Fruit fly (Drosophila melanogaster) whole organism, embryonic: ENCODE measurements around the gene Ppi1.

Experiments used
- BtbVII ChIP-seq: fragments of 200-800 bp; sonication (Bioruptor generic); optimal IDR thresholded peaks from 3 replicates; lab custom pipeline; 2017; ENCODE audit warnings: missing biosample characterization, mild to moderate bottlenecking, missing genetic modification characterization
- CG1024 ChIP-seq: fragments of 200-800 bp; sonication (Bioruptor generic); IDR thresholded peaks from 2 replicates; pipeline ENCODE4 v1.3.6; 2022; ENCODE audit warnings: missing biosample characterization, missing genetic modification characterization
- CG12104 ChIP-seq: fragments of 200-800 bp; sonication (Bioruptor generic); optimal IDR thresholded peaks from 3 replicates; lab custom pipeline; 2016; ENCODE audit warnings: missing biosample characterization, missing genetic modification characterization
- CG15479 ChIP-seq: fragments of 200-800 bp; sonication (Bioruptor generic); optimal IDR thresholded peaks from 3 replicates; lab custom pipeline; 2019; ENCODE audit warnings: missing biosample characterization, mild to moderate bottlenecking, missing genetic modification characterization, moderate library complexity
- CG15514 ChIP-seq: fragments of 200-800 bp; sonication (Bioruptor generic); optimal IDR thresholded peaks from 3 replicates; lab custom pipeline; 2017; ENCODE audit warnings: missing biosample characterization, missing genetic modification characterization, mild to moderate bottlenecking, moderate library complexity, missing genetic modification reagents
- CG2199 ChIP-seq: fragments of 200-800 bp; sonication (Bioruptor generic); IDR thresholded peaks from 3 replicates; pipeline ENCODE4 v1.3.6; 2022; ENCODE audit warnings: missing biosample characterization, missing genetic modification characterization
- CG30403 ChIP-seq: fragments of 200-800 bp; sonication (Bioruptor generic); optimal IDR thresholded peaks from 3 replicates; lab custom pipeline; 2016; ENCODE audit warnings: missing biosample characterization, missing genetic modification characterization
- CG30431 ChIP-seq: fragments of 200-800 bp; sonication (Bioruptor generic); optimal IDR thresholded peaks from 2 replicates; lab custom pipeline; 2017; ENCODE audit warnings: missing biosample characterization, missing genetic modification characterization
- CG4360 ChIP-seq: fragments of 200-800 bp; sonication (Bioruptor generic); IDR thresholded peaks from 2 replicates; pipeline ENCODE4 v1.3.6; 2022; ENCODE audit warnings: missing biosample characterization, missing genetic modification characterization
- CG5180 ChIP-seq: fragments of 200-800 bp; sonication (Bioruptor generic); optimal IDR thresholded peaks from 3 replicates; lab custom pipeline; 2017; ENCODE audit warnings: missing biosample characterization, missing genetic modification characterization, mild to moderate bottlenecking, moderate library complexity, missing genetic modification reagents
- CG6791 ChIP-seq: fragments of 200-800 bp; sonication (Bioruptor generic); IDR thresholded peaks from 3 replicates; pipeline ENCODE4 v1.3.6; 2022; ENCODE audit warnings: missing biosample characterization, missing genetic modification characterization; ENCODE audit not compliant: partially characterized antibody
- CG9437 ChIP-seq: fragments of 200-800 bp; sonication (Bioruptor generic); optimal IDR thresholded peaks from 2 replicates; lab custom pipeline; 2018; ENCODE audit warnings: missing biosample characterization, mild to moderate bottlenecking, missing genetic modification characterization
- D19B ChIP-seq: fragments of 200-800 bp; sonication (Bioruptor generic); optimal IDR thresholded peaks from 2 replicates; lab custom pipeline; 2017; ENCODE audit warnings: missing biosample characterization, mild to moderate bottlenecking, missing genetic modification characterization
- Deaf1 ChIP-seq: fragments of 200-800 bp; optimal IDR thresholded peaks from 3 replicates; lab custom pipeline; 2019; ENCODE audit warnings: missing biosample characterization, mild to moderate bottlenecking, missing genetic modification characterization, moderate library complexity
- Dip2 ChIP-seq: fragments of 200-800 bp; sonication (Bioruptor generic); IDR thresholded peaks from 2 replicates; pipeline ENCODE4 v1.3.6; 2022; ENCODE audit warnings: missing biosample characterization, missing genetic modification characterization
- Dref ChIP-seq: fragments of 200-800 bp; sonication (Bioruptor generic); IDR thresholded peaks from 2 replicates; pipeline ENCODE4 v1.3.6; 2022; ENCODE audit warnings: missing biosample characterization, missing genetic modification characterization
- Elba2 ChIP-seq: fragments of 200-800 bp; sonication (Bioruptor generic); optimal IDR thresholded peaks from 3 replicates; lab custom pipeline; 2016; ENCODE audit warnings: missing biosample characterization, missing genetic modification characterization
- HmgD ChIP-seq: fragments of 200-800 bp; sonication (Bioruptor generic); optimal IDR thresholded peaks from 3 replicates; lab custom pipeline; 2016; ENCODE audit warnings: missing biosample characterization, missing genetic modification characterization
- Lpt ChIP-seq: fragments of >200 bp; optimal IDR thresholded peaks from 2 replicates; lab custom pipeline; 2018; ENCODE audit warnings: missing biosample characterization, missing genetic modification characterization
- MESR4 ChIP-seq: fragments of 200-800 bp; sonication (Bioruptor generic); optimal IDR thresholded peaks from 2 replicates; lab custom pipeline; 2018; ENCODE audit warnings: missing biosample characterization, mild to moderate bottlenecking, missing genetic modification characterization, moderate library complexity
- NFAT ChIP-seq: fragments of 200-800 bp; sonication (Bioruptor generic); IDR thresholded peaks from 2 replicates; pipeline ENCODE4 v1.3.6; 2022; ENCODE audit warnings: missing biosample characterization, missing genetic modification characterization
- Nf-YC ChIP-seq: fragments of 200-800 bp; optimal IDR thresholded peaks from 3 replicates; lab custom pipeline; 2019; ENCODE audit warnings: missing biosample characterization, mild to moderate bottlenecking, missing genetic modification characterization, moderate library complexity
- Pdp1 ChIP-seq, 2 experiments: fragments of 200-800 bp; sonication (Bioruptor generic); optimal IDR thresholded peaks; 3 replicates each; lab custom pipeline; 2016; ENCODE audit warnings: missing biosample characterization in 2 of 2, missing genetic modification characterization in 2 of 2, mild to moderate bottlenecking in 1 of 2, moderate library complexity in 1 of 2
- Rfx ChIP-seq: fragments of 200-800 bp; sonication (Bioruptor generic); IDR thresholded peaks from 2 replicates; pipeline ENCODE4 v1.3.6; 2022; ENCODE audit warnings: missing biosample characterization, missing genetic modification characterization
- Side ChIP-seq: fragments of 200-800 bp; sonication (Bioruptor generic); optimal IDR thresholded peaks from 2 replicates; lab custom pipeline; 2016; ENCODE audit warnings: missing biosample characterization, missing genetic modification characterization
- Sox100B ChIP-seq: fragments of 200-800 bp; sonication (Bioruptor generic); optimal IDR thresholded peaks from 3 replicates; lab custom pipeline; 2018; ENCODE audit warnings: missing biosample characterization, mild to moderate bottlenecking, missing genetic modification characterization
- Xrp1 ChIP-seq: fragments of 200-800 bp; sonication (Bioruptor generic); IDR thresholded peaks from 2 replicates; pipeline ENCODE4 v1.3.6; 2022; ENCODE audit warnings: missing biosample characterization, missing genetic modification characterization
- amos ChIP-seq: fragments of 200-800 bp; sonication (Bioruptor generic); IDR thresholded peaks from 2 replicates; pipeline ENCODE4 v1.3.6; 2022; ENCODE audit warnings: missing biosample characterization, missing genetic modification characterization; ENCODE audit not compliant: partially characterized antibody
- ap ChIP-seq: fragments of 200-800 bp; sonication (Bioruptor generic); IDR thresholded peaks from 2 replicates; pipeline ENCODE4 v1.3.6; 2022; ENCODE audit warnings: missing biosample characterization, missing genetic modification characterization
- bab2 ChIP-seq: fragments of 200-800 bp; sonication (Bioruptor generic); optimal IDR thresholded peaks from 2 replicates; lab custom pipeline; 2016; ENCODE audit warnings: missing biosample characterization, missing genetic modification characterization
- bbx ChIP-seq: fragments of 200-800 bp; sonication (Bioruptor generic); IDR thresholded peaks from 2 replicates; pipeline ENCODE4 v1.3.6; 2022; ENCODE audit warnings: missing biosample characterization, missing genetic modification characterization; ENCODE audit not compliant: partially characterized antibody
- bowl ChIP-seq: fragments of 200-800 bp; sonication (Bioruptor generic); IDR thresholded peaks from 2 replicates; pipeline ENCODE4 v1.3.6; 2022; ENCODE audit warnings: missing biosample characterization, missing genetic modification characterization
- crp ChIP-seq, 2 experiments: fragments of 200-800 bp; sonication (Bioruptor generic); optimal IDR thresholded peaks; 2 replicates in 1 of 2; 3 replicates in 1 of 2; lab custom pipeline; 2017; ENCODE audit warnings: missing biosample characterization in 2 of 2, missing genetic modification characterization in 2 of 2, mild to moderate bottlenecking in 1 of 2, moderate library complexity in 1 of 2
- danr ChIP-seq: fragments of 200-800 bp; sonication (Bioruptor generic); IDR thresholded peaks from 2 replicates; pipeline ENCODE4 v1.3.6; 2022; ENCODE audit warnings: missing biosample characterization, missing genetic modification characterization
- eve ChIP-seq, 2 experiments: fragments of >200 bp; optimal IDR thresholded peaks; 2 replicates each; lab custom pipeline; 2017; ENCODE audit warnings: missing biosample characterization in 2 of 2, missing genetic modification characterization in 2 of 2
- ewg ChIP-seq: fragments of 200-800 bp; sonication (Bioruptor generic); optimal IDR thresholded peaks from 3 replicates; lab custom pipeline; 2017; ENCODE audit warnings: mild to moderate bottlenecking, missing biosample characterization, missing genetic modification reagents, missing genetic modification characterization
- eyg ChIP-seq: fragments of 200-800 bp; sonication (Bioruptor generic); optimal IDR thresholded peaks from 3 replicates; lab custom pipeline; 2016; ENCODE audit warnings: missing biosample characterization, missing genetic modification characterization
- gfzf ChIP-seq: fragments of 200-800 bp; sonication (Bioruptor generic); optimal IDR thresholded peaks from 2 replicates; lab custom pipeline; 2016; ENCODE audit warnings: missing biosample characterization, mild to moderate bottlenecking, missing genetic modification characterization, moderate library complexity
- h ChIP-seq: fragments of >200 bp; optimal IDR thresholded peaks from 2 replicates; lab custom pipeline; 2017
- kah ChIP-seq: fragments of 200-800 bp; sonication (Bioruptor generic); optimal IDR thresholded peaks from 2 replicates; lab custom pipeline; 2018; ENCODE audit warnings: missing biosample characterization, mild to moderate bottlenecking, missing genetic modification characterization
- lab ChIP-seq: fragments of 200-800 bp; sonication (Bioruptor generic); optimal IDR thresholded peaks from 3 replicates; lab custom pipeline; 2017; ENCODE audit warnings: missing biosample characterization, missing genetic modification characterization, mild to moderate bottlenecking, moderate library complexity, missing genetic modification reagents
- mam ChIP-seq: fragments of 200-800 bp; sonication (Bioruptor generic); optimal IDR thresholded peaks from 3 replicates; lab custom pipeline; 2016; ENCODE audit warnings: missing biosample characterization, missing genetic modification characterization
- mld ChIP-seq: fragments of 200-800 bp; sonication (Bioruptor generic); IDR thresholded peaks from 3 replicates; pipeline ENCODE4 v1.3.6; 2022; ENCODE audit warnings: missing biosample characterization, missing genetic modification characterization; ENCODE audit not compliant: partially characterized antibody
- nau ChIP-seq: fragments of 200-800 bp; sonication (Bioruptor generic); optimal IDR thresholded peaks from 3 replicates; lab custom pipeline; 2017; ENCODE audit warnings: missing biosample characterization, mild to moderate bottlenecking, missing genetic modification characterization, missing genetic modification reagents
- onecut ChIP-seq: fragments of 200-800 bp; sonication (Bioruptor generic); IDR thresholded peaks from 2 replicates; pipeline ENCODE4 v1.3.6; 2022; ENCODE audit warnings: missing biosample characterization, missing genetic modification characterization
- pros ChIP-seq: fragments of 200-800 bp; sonication (Bioruptor generic); optimal IDR thresholded peaks from 3 replicates; lab custom pipeline; 2019; ENCODE audit warnings: missing biosample characterization, mild to moderate bottlenecking, missing genetic modification characterization, moderate library complexity
- sens ChIP-seq: fragments of 200-800 bp; sonication (Bioruptor generic); peaks from one replicate; lab custom pipeline; 2016; ENCODE audit warnings: missing biosample characterization, missing genetic modification characterization
- seq ChIP-seq: fragments of 200-800 bp; sonication (Bioruptor generic); IDR thresholded peaks from 2 replicates; pipeline ENCODE4 v1.3.6; 2022; ENCODE audit warnings: missing biosample characterization, missing genetic modification characterization
- tin ChIP-seq: fragments of 200-800 bp; sonication (Bioruptor generic); optimal IDR thresholded peaks from 3 replicates; lab custom pipeline; 2016; ENCODE audit warnings: missing biosample characterization, missing genetic modification characterization
- unc-4 ChIP-seq: fragments of 200-800 bp; sonication (Bioruptor generic); IDR thresholded peaks from 2 replicates; pipeline ENCODE4 v1.3.6; 2022; ENCODE audit warnings: missing biosample characterization, missing genetic modification characterization; ENCODE audit not compliant: partially characterized antibody
- vnd ChIP-seq: fragments of 200-800 bp; sonication (Bioruptor generic); IDR thresholded peaks from 3 replicates; pipeline ENCODE4 v1.3.6; 2022; ENCODE audit warnings: missing biosample characterization, missing genetic modification characterization; ENCODE audit not compliant: partially characterized antibody

Ppi1 gene

dm6 chr3R:30166159-30166784 is 37.4 kb upstream of the Ppi1 start, which contains the start of gene VhaAC45RP (continued):
- no peak for TF ChIP-seq CG15479 (GFP tag; lab: Kevin White, UChicago)
- TF ChIP-seq bab2 = no peak
- TF ChIP-seq bowl (GFP tag; lab: Robert Waterston, UW) = no peak
- TF ChIP-seq CG30431 (GFP tag; lab: Kevin White, UChicago) = no peak
- TF ChIP-seq bbx (GFP tag; lab: Robert Waterston, UW) = no peak
- TF ChIP-seq unc-4 = no peak
- peak; percentile 44; the same call in 1 of the 2 replicates for TF ChIP-seq seq (GFP tag; lab: Robert Waterston, UW)
- no peak for TF ChIP-seq Sox100B (GFP tag; lab: Kevin White, UChicago)
- peak; percentile 26 for TF ChIP-seq pros (GFP tag; lab: Kevin White, UChicago)
- TF ChIP-seq Dip2 = no peak
- TF ChIP-seq ap (GFP tag; lab: Robert Waterston, UW) = no peak
- peak; percentile 28 for TF ChIP-seq Nf-YC (tag; lab: Kevin White, UChicago)
- no peak for TF ChIP-seq eyg
- no peak for TF ChIP-seq danr (GFP tag; lab: Robert Waterston, UW)
- no peak for TF ChIP-seq h (lab: Kevin White, UChicago)
- TF ChIP-seq kah (GFP tag; lab: Kevin White, UChicago) = no peak
- no peak for TF ChIP-seq Xrp1 (GFP tag; lab: Robert Waterston, UW)
- no peak for TF ChIP-seq D19B (GFP tag; lab: Kevin White, UChicago)
- TF ChIP-seq CG12104 = no peak
- TF ChIP-seq CG6791 = no peak
- TF ChIP-seq Elba2 (GFP tag; lab: Kevin White, UChicago) = no peak
- peak; percentile 26 for TF ChIP-seq Deaf1
- TF ChIP-seq CG15514 (GFP tag; lab: Kevin White, UChicago) = peak; percentile 2
- TF ChIP-seq amos = no peak
- no peak for TF ChIP-seq CG5180 (GFP tag; lab: Kevin White, UChicago)
- no peak for TF ChIP-seq vnd
- no peak for TF ChIP-seq CG2199 (GFP tag; lab: Robert Waterston, UW)
- peak; percentile 93 for TF ChIP-seq ewg (GFP tag; lab: Kevin White, UChicago)
- TF ChIP-seq mld (GFP tag; lab: Robert Waterston, UW) = no peak
- no peak for TF ChIP-seq gfzf (GFP tag; lab: Kevin White, UChicago)
- TF ChIP-seq tin (GFP tag; lab: Kevin White, UChicago) = no peak
- TF ChIP-seq onecut (GFP tag; lab: Robert Waterston, UW) = peak; percentile 99
- TF ChIP-seq Rfx (GFP tag; lab: Robert Waterston, UW) = no peak
- TF ChIP-seq CG30403 = no peak
- no peak for TF ChIP-seq Side (GFP tag; lab: Kevin White, UChicago)
- TF ChIP-seq Pdp1 (GFP tag; optimal IDR thresholded peaks at IDR 0.05; lab: Kevin White, UChicago) = peak in 1 of 2 experiments; percentile 20
- TF ChIP-seq crp (GFP tag; optimal IDR thresholded peaks at IDR 0.05; lab: Kevin White, UChicago) = no peak
- TF ChIP-seq Lpt (GFP tag; lab: Kevin White, UChicago) = no peak
- TF ChIP-seq CG1024 (GFP tag; lab: Robert Waterston, UW) = no peak
- peak; percentile 74 for TF ChIP-seq MESR4
- no peak for TF ChIP-seq mam (GFP tag; lab: Kevin White, UChicago)
- no peak for TF ChIP-seq CG9437 (GFP tag; lab: Kevin White, UChicago)
- peak; percentile 13; the same call in 1 of the 2 replicates for TF ChIP-seq Dref (GFP tag; lab: Robert Waterston, UW)
- no peak for TF ChIP-seq BtbVII (GFP tag; lab: Kevin White, UChicago)
- TF ChIP-seq sens = peak; percentile 60
- TF ChIP-seq HmgD (GFP tag; lab: Kevin White, UChicago) = no peak
- no peak for TF ChIP-seq lab (GFP tag; lab: Kevin White, UChicago)
- TF ChIP-seq eve (GFP tag; optimal IDR thresholded peaks at IDR 0.05; lab: Kevin White, UChicago) = no peak
- no peak for TF ChIP-seq nau (GFP tag; lab: Kevin White, UChicago)
- no peak for TF ChIP-seq CG4360 (GFP tag; lab: Robert Waterston, UW)
- TF ChIP-seq NFAT = no peak
